Fruit fly (Drosophila melanogaster): ENCODE data around the gene Sod1.

DNA sequence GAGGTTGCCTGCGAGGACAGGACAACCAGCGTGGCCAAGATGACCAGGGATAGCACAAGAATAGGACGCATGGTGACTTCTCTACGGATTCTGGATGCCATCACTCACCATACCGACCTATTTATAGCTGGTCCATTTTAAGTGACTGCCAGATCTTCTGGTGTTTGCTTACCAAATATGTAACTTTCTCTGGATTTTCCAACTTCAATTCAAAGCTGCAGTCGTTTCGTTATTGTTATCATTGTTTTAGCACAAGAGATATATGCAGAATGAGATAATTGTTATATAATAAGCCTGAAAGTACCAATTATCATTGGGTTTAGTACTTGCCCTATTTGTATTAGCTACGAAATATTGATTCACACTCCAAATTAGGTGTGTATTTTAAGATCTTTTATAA lies 9.8 kb downstream of the Sod1 start, which contains the start of gene CG32071:
- TF ChIP-seq usp (GFP tag; optimal IDR thresholded peaks at IDR 0.05) (no peak), Dll (optimal IDR thresholded peaks at IDR 0.05) (no peak), EcR (GFP tag; optimal IDR thresholded peaks at IDR 0.05) (no peak), pan (optimal IDR thresholded peaks at IDR 0.05) (no peak), psq (optimal IDR thresholded peaks at IDR 0.05) (no peak)

Measured in whole organism.